Fruit fly (Drosophila melanogaster) whole organism, embryonic: Measurements from ENCODE around the gene POLDIP2.

Experiments used
- CG3281 ChIP-seq: fragments of 200-800 bp; sonication (Bioruptor generic); optimal IDR thresholded peaks from 3 replicates; lab custom pipeline; 2017; ENCODE audit warnings: missing biosample characterization, mild to moderate bottlenecking, missing genetic modification characterization
- fd3F ChIP-seq: fragments of 200-800 bp; sonication (Bioruptor generic); optimal IDR thresholded peaks from 2 replicates; lab custom pipeline; 2018; ENCODE audit warnings: missing biosample characterization, mild to moderate bottlenecking, missing genetic modification characterization, moderate library complexity
- usp ChIP-seq: fragments of >200 bp; optimal IDR thresholded peaks from 2 replicates; lab custom pipeline; 2017; ENCODE audit warnings: missing biosample characterization, missing genetic modification characterization

DNA sequence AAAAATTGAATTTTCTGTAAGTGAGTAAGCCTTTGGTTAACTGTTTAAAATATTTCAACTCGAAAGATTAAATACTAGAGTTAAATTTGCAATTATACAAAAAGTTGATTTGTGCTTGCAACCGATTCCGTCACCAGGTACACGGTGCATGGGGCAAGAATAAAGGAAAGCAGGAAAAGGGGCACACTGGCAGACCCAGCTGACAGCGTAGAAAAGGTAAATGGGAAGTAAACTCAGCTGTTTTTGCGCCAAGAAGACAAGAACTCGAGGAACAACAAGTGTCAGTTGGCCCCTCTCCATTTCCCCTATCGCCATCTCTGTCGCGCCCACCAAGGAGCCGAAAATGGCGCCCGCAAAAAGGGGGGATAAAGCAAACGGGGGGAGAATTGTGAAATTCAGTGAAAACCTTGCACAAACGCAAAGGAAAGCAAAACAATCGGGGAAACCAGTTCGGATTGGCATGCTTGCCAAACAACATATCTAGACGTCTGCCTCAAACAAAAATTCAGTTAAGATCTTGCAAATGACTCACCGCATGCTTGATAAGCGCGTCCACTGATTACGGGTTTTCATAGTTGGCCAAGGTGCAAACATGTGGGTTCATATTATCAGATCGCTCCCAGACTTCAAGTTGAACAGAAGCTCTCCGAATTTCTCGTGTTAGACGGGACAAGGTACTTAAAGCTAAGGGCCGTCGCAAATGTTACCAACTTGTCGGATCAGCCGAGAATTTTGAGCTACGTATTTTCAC lies 4.2 kb upstream of the POLDIP2 start:
- no peak for TF ChIP-seq CG3281 (GFP tag; lab: Kevin White, UChicago)
- TF ChIP-seq usp (GFP tag; lab: Kevin White, UChicago) = no peak
- no peak for TF ChIP-seq fd3F (GFP tag; lab: Kevin White, UChicago)
